Fruit fly (Drosophila melanogaster): Measurements from ENCODE around the gene CG17636.

- TF ChIP-seq Myc (optimal IDR thresholded peaks at IDR 0.05): no peak
- no peak for TF ChIP-seq h (optimal IDR thresholded peaks at IDR 0.05)
- no peak for TF ChIP-seq psq (optimal IDR thresholded peaks at IDR 0.05)
- TF ChIP-seq ttk (optimal IDR thresholded peaks at IDR 0.05): no peak
- no peak for TF ChIP-seq Sin3A (optimal IDR thresholded peaks at IDR 0.05)
Measured at dm6 chrX:175542-176197, 49.2 kb upstream of the CG17636 start.

Data from Kc167 (cell line).